Fruit fly (Drosophila melanogaster) whole organism, pupa: Measurements from ENCODE around the gene Polr1E.

ENCODE experiments used
- CG10348 ChIP-seq: fragments of 200-800 bp; sonication (Bioruptor generic); IDR thresholded peaks from 2 replicates; pipeline ENCODE4 v1.3.6; 2022; ENCODE audit warnings: missing biosample characterization, missing genetic modification characterization
- CG12605 ChIP-seq: fragments of 200-800 bp; sonication (Bioruptor generic); IDR thresholded peaks from 2 replicates; pipeline ENCODE4 v1.3.6; 2022; ENCODE audit warnings: missing biosample characterization, missing genetic modification characterization
- CG13204 ChIP-seq: fragments of 200-800 bp; sonication (Bioruptor generic); optimal IDR thresholded peaks from 2 replicates; lab custom pipeline; 2018; ENCODE audit warnings: missing biosample characterization, mild to moderate bottlenecking, missing genetic modification characterization, moderate library complexity
- CG14655 ChIP-seq: fragments of 200-800 bp; sonication (Bioruptor generic); optimal IDR thresholded peaks from 3 replicates; lab custom pipeline; 2017; ENCODE audit warnings: mild to moderate bottlenecking, missing biosample characterization, missing genetic modification reagents, missing genetic modification characterization
- CG15710 ChIP-seq: fragments of 200-800 bp; sonication (Bioruptor generic); optimal IDR thresholded peaks from 2 replicates; lab custom pipeline; 2018; ENCODE audit warnings: missing biosample characterization, mild to moderate bottlenecking, missing genetic modification characterization, moderate library complexity
- CG17806 ChIP-seq: fragments of 200-800 bp; sonication (Bioruptor generic); optimal IDR thresholded peaks from 2 replicates; lab custom pipeline; 2018; ENCODE audit warnings: missing biosample characterization, mild to moderate bottlenecking, missing genetic modification characterization, moderate library complexity
- CG32121 ChIP-seq: fragments of 200-800 bp; sonication (Bioruptor generic); IDR thresholded peaks from 2 replicates; pipeline ENCODE4 v1.3.6; 2022; ENCODE audit warnings: missing biosample characterization, missing genetic modification characterization
- CG34367 ChIP-seq: fragments of 200-800 bp; sonication (Bioruptor generic); optimal IDR thresholded peaks from 2 replicates; lab custom pipeline; 2018; ENCODE audit warnings: missing biosample characterization, mild to moderate bottlenecking, missing genetic modification characterization
- CG4496 ChIP-seq: fragments of 200-800 bp; sonication (Bioruptor generic); IDR thresholded peaks from 3 replicates; pipeline ENCODE4 v1.3.6; 2022; ENCODE audit warnings: missing biosample characterization, missing genetic modification characterization
- CG8159 ChIP-seq: fragments of 200-800 bp; sonication (Bioruptor generic); optimal IDR thresholded peaks from 3 replicates; lab custom pipeline; 2018; ENCODE audit warnings: missing biosample characterization, mild to moderate bottlenecking, missing genetic modification characterization, moderate library complexity
- CG8301 ChIP-seq: fragments of 200-800 bp; sonication (Bioruptor generic); optimal IDR thresholded peaks from 2 replicates; lab custom pipeline; 2018; ENCODE audit warnings: missing biosample characterization, mild to moderate bottlenecking, missing genetic modification characterization
- CG9948 ChIP-seq: fragments of 200-800 bp; sonication (Bioruptor generic); optimal IDR thresholded peaks from 2 replicates; lab custom pipeline; 2018; ENCODE audit warnings: missing biosample characterization, mild to moderate bottlenecking, missing genetic modification characterization, moderate library complexity
- D1 ChIP-seq: fragments of 200-800 bp; sonication (Bioruptor generic); optimal IDR thresholded peaks from 2 replicates; lab custom pipeline; 2018; ENCODE audit warnings: missing biosample characterization, mild to moderate bottlenecking, missing genetic modification characterization, moderate library complexity
- EcR ChIP-seq: fragments of 200-800 bp; sonication (Bioruptor generic); optimal IDR thresholded peaks from 3 replicates; lab custom pipeline; 2019; ENCODE audit warnings: missing biosample characterization, missing genetic modification characterization, mild to moderate bottlenecking, moderate library complexity, missing genetic modification reagents
- Ets98B ChIP-seq: fragments of 200-800 bp; sonication (Bioruptor generic); IDR thresholded peaks from 2 replicates; pipeline ENCODE4 v1.3.6; 2022; ENCODE audit warnings: missing biosample characterization, missing genetic modification characterization
- Pif1A ChIP-seq: fragments of 200-800 bp; sonication (Bioruptor generic); optimal IDR thresholded peaks from 3 replicates; lab custom pipeline; 2016; ENCODE audit warnings: missing biosample characterization, missing genetic modification characterization
- Pif1B ChIP-seq: fragments of 200-800 bp; sonication (Bioruptor generic); optimal IDR thresholded peaks from 3 replicates; lab custom pipeline; 2016; ENCODE audit warnings: missing biosample characterization, missing genetic modification characterization
- Snoo ChIP-seq: fragments of 200-800 bp; sonication (Bioruptor generic); optimal IDR thresholded peaks from 3 replicates; lab custom pipeline; 2017; ENCODE audit warnings: missing biosample characterization, mild to moderate bottlenecking, missing genetic modification characterization, inconsistent platforms
- fd96Ca ChIP-seq: fragments of 200-800 bp; sonication (Bioruptor generic); IDR thresholded peaks from 3 replicates; pipeline ENCODE4 v1.3.6; 2022; ENCODE audit warnings: missing biosample characterization, missing genetic modification characterization
- gl ChIP-seq: fragments of 200-800 bp; sonication (Bioruptor generic); optimal IDR thresholded peaks from 2 replicates; lab custom pipeline; 2018; ENCODE audit warnings: missing biosample characterization, mild to moderate bottlenecking, missing genetic modification characterization
- rn ChIP-seq: fragments of 200-800 bp; sonication (Bioruptor generic); IDR thresholded peaks from 2 replicates; pipeline ENCODE4 v1.3.6; 2022; ENCODE audit warnings: missing biosample characterization, missing genetic modification characterization

The Polr1E gene

dm6 chr3R:18260016-18260415 is 41.5 kb downstream of the Polr1E start:
- TF ChIP-seq CG13204 (GFP tag; lab: Kevin White, UChicago) (no peak), CG14655 (GFP tag; lab: Kevin White, UChicago) (no peak), gl (tag; lab: Kevin White, UChicago) (no peak), Pif1B (no peak), CG8159 (no peak), CG12605 (GFP tag; lab: Robert Waterston, UW) (no peak), CG32121 (GFP tag; lab: Robert Waterston, UW) (no peak), D1 (no peak)
- TF ChIP-seq, all 21 proteins: peak for 0

- TF ChIP-seq Snoo (tag; lab: Kevin White, UChicago) (no peak), CG32121 (GFP tag; lab: Robert Waterston, UW) (no peak), CG4496 (GFP tag; lab: Robert Waterston, UW) (no peak), CG34367 (tag; lab: Kevin White, UChicago) (no peak), CG8159 (no peak), fd96Ca (GFP tag; lab: Robert Waterston, UW) (no peak), CG13204 (GFP tag; lab: Kevin White, UChicago) (no peak), gl (tag; lab: Kevin White, UChicago) (no peak)
- TF ChIP-seq, all 21 proteins: peak for 0
These were observed 46.2 kb downstream of the Polr1E start, which contains the start of the genes Ada2a, Polr2D, Tgs1 and moi for dm6 chr3R:18255281-18255680. Gene Ada2a, minus strand, starts transcription at chr3R:18255487. Gene Polr2D, minus strand, starts transcription at chr3R:18255487. Gene Tgs1, plus strand, starts transcription at chr3R:18255530. Gene moi, plus strand, starts transcription at chr3R:18255530.

dm6 chr3R:18252578-18252977 is 49.0 kb downstream of the Polr1E start, which contains the start of gene CG12320:
Gene CG12320, minus strand, starts transcription at chr3R:18252734.
- TF ChIP-seq CG10348 (GFP tag; lab: Robert Waterston, UW) (no peak), Ets98B (GFP tag; lab: Robert Waterston, UW) (no peak), gl (tag; lab: Kevin White, UChicago) (no peak), CG14655 (GFP tag; lab: Kevin White, UChicago) (no peak), CG32121 (GFP tag; lab: Robert Waterston, UW) (no peak), fd96Ca (GFP tag; lab: Robert Waterston, UW) (no peak), D1 (no peak), CG13204 (GFP tag; lab: Kevin White, UChicago) (no peak), CG34367 (tag; lab: Kevin White, UChicago) (no peak), CG17806 (tag; lab: Kevin White, UChicago) (no peak), CG8301 (tag; lab: Kevin White, UChicago) (no peak), CG8159 (no peak), CG9948 (tag; lab: Kevin White, UChicago) (no peak), CG15710 (tag; lab: Kevin White, UChicago) (no peak), Pif1A (GFP tag; lab: Kevin White, UChicago) (no peak), CG4496 (GFP tag; lab: Robert Waterston, UW) (no peak)

dm6 chr3R:18251876-18252275 is 49.7 kb downstream of the Polr1E start:
- no peak for TF ChIP-seq CG12605 (GFP tag; lab: Robert Waterston, UW)
- no peak for TF ChIP-seq fd96Ca (GFP tag; lab: Robert Waterston, UW)
- no peak for TF ChIP-seq CG15710 (tag; lab: Kevin White, UChicago)
- TF ChIP-seq Snoo (tag; lab: Kevin White, UChicago): no peak
- no peak for TF ChIP-seq CG9948 (tag; lab: Kevin White, UChicago)
- no peak for TF ChIP-seq Pif1B
- no peak for TF ChIP-seq D1
- TF ChIP-seq EcR (GFP tag; lab: Kevin White, UChicago): no peak
- no peak for TF ChIP-seq CG13204 (GFP tag; lab: Kevin White, UChicago)
- TF ChIP-seq CG4496 (GFP tag; lab: Robert Waterston, UW): no peak
- TF ChIP-seq CG14655 (GFP tag; lab: Kevin White, UChicago): no peak
- no peak for TF ChIP-seq gl (tag; lab: Kevin White, UChicago)
- TF ChIP-seq Pif1A (GFP tag; lab: Kevin White, UChicago): no peak
- TF ChIP-seq CG34367 (tag; lab: Kevin White, UChicago): no peak
- no peak for TF ChIP-seq CG17806 (tag; lab: Kevin White, UChicago)
- no peak for TF ChIP-seq rn
- no peak for TF ChIP-seq CG10348 (GFP tag; lab: Robert Waterston, UW)
- no peak for TF ChIP-seq Ets98B (GFP tag; lab: Robert Waterston, UW)

dm6 chr3R:18250815-18251214 is 50.7 kb downstream of the Polr1E start, which contains the start of gene CG18598:
Gene CG18598, plus strand, starts transcription at chr3R:18251115.
- TF ChIP-seq CG9948 (tag; lab: Kevin White, UChicago) (no peak), Snoo (tag; lab: Kevin White, UChicago) (no peak), CG14655 (GFP tag; lab: Kevin White, UChicago) (no peak), CG13204 (GFP tag; lab: Kevin White, UChicago) (no peak), Pif1A (GFP tag; lab: Kevin White, UChicago) (no peak), CG12605 (GFP tag; lab: Robert Waterston, UW) (no peak), CG8159 (no peak), CG10348 (GFP tag; lab: Robert Waterston, UW) (no peak), CG4496 (GFP tag; lab: Robert Waterston, UW) (no peak), Pif1B (no peak), EcR (GFP tag; lab: Kevin White, UChicago) (no peak), rn (no peak)
- TF ChIP-seq, all 21 proteins: peak for 0
